Fruit fly (Drosophila melanogaster): Measurements from ENCODE around the gene KaiR1D.

Gene KaiR1D

DNA sequence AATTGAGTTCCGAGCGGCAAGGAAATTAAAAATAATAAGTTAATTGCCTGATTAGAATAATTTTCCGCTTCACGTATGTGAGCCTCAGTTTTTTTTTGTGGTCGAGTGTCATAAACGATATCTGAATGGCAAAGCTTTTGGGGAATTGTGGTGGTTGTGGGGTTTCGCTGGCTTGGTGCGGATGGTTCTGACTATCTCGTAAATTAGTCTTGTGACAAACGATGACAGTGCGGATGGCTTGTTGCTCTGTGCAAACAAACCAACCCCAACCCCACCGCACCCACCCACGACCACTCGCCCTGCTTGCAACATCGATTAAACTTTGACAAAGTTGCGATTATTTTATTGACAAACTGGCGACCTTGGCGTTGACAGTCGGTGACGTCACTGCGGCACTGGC lies 39.1 kb downstream of the KaiR1D start (continued):
- TF ChIP-seq cwo (GFP tag; optimal IDR thresholded peaks at IDR 0.05) = peak; percentile 48

dm6 chr3R:20823704-20824454 lies 42.2 kb downstream of the KaiR1D start, which contains the start of gene CG17272:
TSS of gene CG17272 (minus strand) at chr3R:20824239.
- TF ChIP-seq CG7372 (GFP tag; IDR thresholded peaks at IDR 0.05) (no peak), Myb (GFP tag; optimal IDR thresholded peaks at IDR 0.05) (peak; percentile 48), maf-S (GFP tag; optimal IDR thresholded peaks at IDR 0.05) (no peak), p53 (GFP tag; optimal IDR thresholded peaks at IDR 0.05) (no peak), CG6254 (GFP tag; optimal IDR thresholded peaks at IDR 0.05) (peak; percentile 63), Sry-δ (GFP tag; optimal IDR thresholded peaks at IDR 0.05) (peak; percentile 4), Dip2 (GFP tag; IDR thresholded peaks at IDR 0.05) (no peak), CG12769 (tag; optimal IDR thresholded peaks at IDR 0.05) (peak; percentile 44), CG8290 (GFP tag; optimal IDR thresholded peaks at IDR 0.05) (peak; percentile 15), CG8290 (tag; optimal IDR thresholded peaks at IDR 0.05) (peak in 1 of 2 experiments; percentile 28), pfk (GFP tag; optimal IDR thresholded peaks at IDR 0.05) (no peak), Med (GFP tag) (peak; percentile 74), row (GFP tag; IDR thresholded peaks at IDR 0.05) (peak; percentile 48; the same call in 1 of the 3 replicates), CG9817 (tag; optimal IDR thresholded peaks at IDR 0.05) (no peak), kah (GFP tag; optimal IDR thresholded peaks at IDR 0.05) (peak; percentile 97), Mrtf (GFP tag; IDR thresholded peaks at IDR 0.05) (no peak), MBD-R2 (GFP tag; IDR thresholded peaks at IDR 0.05) (peak; percentile 49), zen (tag; optimal IDR thresholded peaks at IDR 0.05) (peak; percentile 35), Pdp1 (GFP tag; optimal IDR thresholded peaks at IDR 0.05) (peak in 1 of 2 experiments; percentile 34), CG31441 (GFP tag; IDR thresholded peaks at IDR 0.05) (no peak), CG13296 (GFP tag; optimal IDR thresholded peaks at IDR 0.05) (peak; percentile 4), CG12659 (GFP tag; optimal IDR thresholded peaks at IDR 0.05) (peak; percentile 14), CG2889 (GFP tag; IDR thresholded peaks at IDR 0.05) (no peak), lov (optimal IDR thresholded peaks at IDR 0.05) (no peak), lov (GFP tag; IDR thresholded peaks at IDR 0.05) (no peak), CG12299 (tag; optimal IDR thresholded peaks at IDR 0.05) (no peak), gem (tag; optimal IDR thresholded peaks at IDR 0.05) (peak; percentile 3), ase (GFP tag; IDR thresholded peaks at IDR 0.05) (no peak), tap (tag; optimal IDR thresholded peaks at IDR 0.05) (no peak), sens (GFP tag) (peak; percentile 92), CG18011 (GFP tag; optimal IDR thresholded peaks at IDR 0.05) (no peak), ind (GFP tag; optimal IDR thresholded peaks at IDR 0.05) (no peak), grn (GFP tag; optimal IDR thresholded peaks at IDR 0.05) (no peak), vfl (GFP tag; optimal IDR thresholded peaks at IDR 0.05) (no peak), usp (GFP tag; optimal IDR thresholded peaks at IDR 0.05) (no peak), CoRest (tag; optimal IDR thresholded peaks at IDR 0.05) (peak; percentile 70), Dp (GFP tag; optimal IDR thresholded peaks at IDR 0.05) (peak; percentile 57), disco-r (GFP tag; optimal IDR thresholded peaks at IDR 0.05) (no peak), CG13624 (GFP tag; optimal IDR thresholded peaks at IDR 0.05) (peak; percentile 17), CG3163 (GFP tag; optimal IDR thresholded peaks at IDR 0.05) (no peak), trem (tag; optimal IDR thresholded peaks at IDR 0.05) (peak; percentile 69), ERR (GFP tag; optimal IDR thresholded peaks at IDR 0.05) (no peak), tio (GFP tag; optimal IDR thresholded peaks at IDR 0.05) (no peak), CG4360 (GFP tag; IDR thresholded peaks at IDR 0.05) (no peak), CG15514 (GFP tag; optimal IDR thresholded peaks at IDR 0.05) (peak; percentile 50), zfh2 (GFP tag; optimal IDR thresholded peaks at IDR 0.05) (no peak), CG4424 (GFP tag; optimal IDR thresholded peaks at IDR 0.05) (no peak), pzg (GFP tag; optimal IDR thresholded peaks at IDR 0.05) (peak; percentile 58)

Measured in whole organism, embryonic.